Fruit fly (Drosophila melanogaster) whole organism, embryonic: Measurements from ENCODE around the gene CG18473.
A peak's percentile ranks its signal among the peaks of the same experiment; 100 is the strongest.

Source experiments
- Abd-B ChIP-seq: fragments of 200-800 bp; sonication (Bioruptor generic); optimal IDR thresholded peaks from 2 replicates; lab custom pipeline; 2018; ENCODE audit warnings: missing biosample characterization, mild to moderate bottlenecking, missing genetic modification characterization, moderate library complexity
- Asciz ChIP-seq: fragments of 200-800 bp; sonication (Bioruptor generic); optimal IDR thresholded peaks from 2 replicates; lab custom pipeline; 2017; ENCODE audit warnings: missing biosample characterization, mild to moderate bottlenecking, missing genetic modification characterization, missing genetic modification reagents
- Atf3 ChIP-seq: fragments of 200-800 bp; sonication (Bioruptor generic); optimal IDR thresholded peaks from 3 replicates; lab custom pipeline; 2016; ENCODE audit warnings: missing biosample characterization, missing genetic modification characterization
- BEAF-32 ChIP-seq: fragments of 200-800 bp; sonication (Bioruptor generic); optimal IDR thresholded peaks from 3 replicates; lab custom pipeline; 2017; ENCODE audit warnings: missing biosample characterization, missing genetic modification characterization, mild to moderate bottlenecking, moderate library complexity, missing genetic modification reagents
- CG10543 ChIP-seq: fragments of 200-800 bp; sonication (Bioruptor generic); optimal IDR thresholded peaks from 3 replicates; lab custom pipeline; 2017; ENCODE audit warnings: missing biosample characterization, mild to moderate bottlenecking, missing genetic modification characterization, moderate library complexity
- CG11085 ChIP-seq: fragments of 200-800 bp; sonication (Bioruptor generic); IDR thresholded peaks from 2 replicates; pipeline ENCODE4 v1.3.6; 2022; ENCODE audit warnings: missing biosample characterization, missing genetic modification characterization
- CG11398 ChIP-seq: fragments of 200-800 bp; sonication (Bioruptor generic); optimal IDR thresholded peaks from 2 replicates; lab custom pipeline; 2016; ENCODE audit warnings: missing biosample characterization, missing genetic modification characterization
- CG11695 ChIP-seq: fragments of 200-800 bp; sonication (Bioruptor generic); IDR thresholded peaks from 3 replicates; pipeline ENCODE4 v1.3.6; 2022; ENCODE audit warnings: missing biosample characterization, missing genetic modification characterization
- CG12942 ChIP-seq: fragments of 200-800 bp; sonication (Bioruptor generic); optimal IDR thresholded peaks from 3 replicates; lab custom pipeline; 2016; ENCODE audit warnings: missing biosample characterization, missing genetic modification characterization
- CG13123 ChIP-seq: fragments of 200-800 bp; sonication (Bioruptor generic); optimal IDR thresholded peaks from 2 replicates; lab custom pipeline; 2016; ENCODE audit warnings: missing biosample characterization, missing genetic modification characterization
- CG13894 ChIP-seq: fragments of 200-800 bp; sonication (Bioruptor generic); optimal IDR thresholded peaks from 3 replicates; lab custom pipeline; 2018; ENCODE audit warnings: missing biosample characterization, mild to moderate bottlenecking, missing genetic modification characterization, moderate library complexity
- CG17612 ChIP-seq: fragments of 200-800 bp; sonication (Bioruptor generic); IDR thresholded peaks from 2 replicates; pipeline ENCODE4 v1.3.6; 2022; ENCODE audit warnings: missing biosample characterization, missing genetic modification characterization
- CG18262 ChIP-seq: fragments of 200-800 bp; optimal IDR thresholded peaks from 3 replicates; lab custom pipeline; 2019; ENCODE audit warnings: missing biosample characterization, mild to moderate bottlenecking, missing genetic modification characterization, moderate library complexity
- CG18764 ChIP-seq: fragments of 200-800 bp; sonication (Bioruptor generic); optimal IDR thresholded peaks from 3 replicates; lab custom pipeline; 2016; ENCODE audit warnings: missing biosample characterization, missing genetic modification characterization
- CG33213 ChIP-seq: fragments of 200-800 bp; sonication (Bioruptor generic); optimal IDR thresholded peaks from 3 replicates; lab custom pipeline; 2016; ENCODE audit warnings: missing biosample characterization, missing genetic modification characterization
- CG4424 ChIP-seq: fragments of 200-800 bp; sonication (Bioruptor generic); optimal IDR thresholded peaks from 3 replicates; lab custom pipeline; 2016; ENCODE audit warnings: missing biosample characterization, missing genetic modification characterization
- CG6765 ChIP-seq: fragments of 200-800 bp; sonication (Bioruptor generic); optimal IDR thresholded peaks from 3 replicates; lab custom pipeline; 2017; ENCODE audit warnings: missing biosample characterization, mild to moderate bottlenecking, missing genetic modification characterization
- CG9727 ChIP-seq: fragments of 200-800 bp; sonication (Bioruptor generic); optimal IDR thresholded peaks from 3 replicates; lab custom pipeline; 2017; ENCODE audit warnings: missing biosample characterization, mild to moderate bottlenecking, missing genetic modification characterization
- Deaf1 ChIP-seq: fragments of 200-800 bp; optimal IDR thresholded peaks from 3 replicates; lab custom pipeline; 2019; ENCODE audit warnings: missing biosample characterization, mild to moderate bottlenecking, missing genetic modification characterization, moderate library complexity
- Doc3 ChIP-seq: fragments of 200-800 bp; sonication (Bioruptor generic); IDR thresholded peaks from 3 replicates; pipeline ENCODE4 v1.3.6; 2022; ENCODE audit warnings: missing biosample characterization, missing genetic modification characterization; ENCODE audit not compliant: partially characterized antibody
- Ets97D ChIP-seq: fragments of 200-800 bp; sonication (Bioruptor generic); optimal IDR thresholded peaks from 3 replicates; lab custom pipeline; 2016; ENCODE audit warnings: missing biosample characterization, missing genetic modification characterization
- Fer1 ChIP-seq: fragments of 200-800 bp; sonication (Bioruptor generic); optimal IDR thresholded peaks from 2 replicates; lab custom pipeline; 2017; ENCODE audit warnings: missing biosample characterization, mild to moderate bottlenecking, missing genetic modification characterization
- Gsc ChIP-seq: fragments of 200-800 bp; sonication (Bioruptor generic); IDR thresholded peaks from 2 replicates; pipeline ENCODE4 v1.3.6; 2022; ENCODE audit warnings: missing biosample characterization, missing genetic modification characterization
- HLH4C ChIP-seq: fragments of 200-800 bp; sonication (Bioruptor generic); IDR thresholded peaks from 3 replicates; pipeline ENCODE4 v1.3.6; 2022; ENCODE audit warnings: missing biosample characterization, missing genetic modification characterization; ENCODE audit not compliant: partially characterized antibody
- HLH54F ChIP-seq: fragments of 200-800 bp; sonication (Bioruptor generic); optimal IDR thresholded peaks from 3 replicates; lab custom pipeline; 2016; ENCODE audit warnings: missing biosample characterization, missing genetic modification characterization
- Hey ChIP-seq: fragments of 200-800 bp; sonication (Bioruptor generic); optimal IDR thresholded peaks from 3 replicates; lab custom pipeline; 2018; ENCODE audit warnings: missing biosample characterization, mild to moderate bottlenecking, missing genetic modification characterization
- Mes4 ChIP-seq: fragments of 200-800 bp; sonication (Bioruptor generic); optimal IDR thresholded peaks from 2 replicates; lab custom pipeline; 2016; ENCODE audit warnings: missing biosample characterization, missing genetic modification characterization
- Optix ChIP-seq: fragments of 200-800 bp; sonication (Bioruptor generic); IDR thresholded peaks from 3 replicates; pipeline ENCODE4 v1.3.6; 2022; ENCODE audit warnings: missing biosample characterization, missing genetic modification characterization
- Six4 ChIP-seq: fragments of 200-800 bp; sonication (Bioruptor generic); optimal IDR thresholded peaks from 2 replicates; lab custom pipeline; 2016; ENCODE audit warnings: missing biosample characterization, missing genetic modification characterization
- Sox102F ChIP-seq: fragments of 200-800 bp; sonication (Bioruptor generic); optimal IDR thresholded peaks from 2 replicates; lab custom pipeline; 2018; ENCODE audit warnings: missing biosample characterization, mild to moderate bottlenecking, missing genetic modification characterization, moderate library complexity
- abd-A ChIP-seq: fragments of 200-800 bp; sonication (Bioruptor generic); optimal IDR thresholded peaks from 3 replicates; lab custom pipeline; 2019; ENCODE audit warnings: missing biosample characterization, mild to moderate bottlenecking, missing genetic modification characterization, moderate library complexity
- al ChIP-seq: fragments of 200-800 bp; sonication (Bioruptor generic); IDR thresholded peaks from 2 replicates; pipeline ENCODE4 v1.3.6; 2022; ENCODE audit warnings: missing biosample characterization, missing genetic modification characterization
- ato ChIP-seq: fragments of 200-800 bp; sonication (Bioruptor generic); IDR thresholded peaks from 2 replicates; pipeline ENCODE4 v1.3.6; 2022; ENCODE audit warnings: missing biosample characterization, missing genetic modification characterization; ENCODE audit not compliant: partially characterized antibody
- bbx ChIP-seq: fragments of 200-800 bp; sonication (Bioruptor generic); IDR thresholded peaks from 2 replicates; pipeline ENCODE4 v1.3.6; 2022; ENCODE audit warnings: missing biosample characterization, missing genetic modification characterization; ENCODE audit not compliant: partially characterized antibody
- ci ChIP-seq: fragments of 200-800 bp; sonication (Bioruptor generic); IDR thresholded peaks from 3 replicates; pipeline ENCODE4 v1.3.6; 2022; ENCODE audit warnings: missing biosample characterization, missing genetic modification characterization
- fd96Cb ChIP-seq: fragments of 200-800 bp; sonication (Bioruptor generic); optimal IDR thresholded peaks from 2 replicates; lab custom pipeline; 2018; ENCODE audit warnings: missing biosample characterization, mild to moderate bottlenecking, missing genetic modification characterization, moderate library complexity
- gsb-n ChIP-seq: fragments of 200-800 bp; sonication (Bioruptor generic); optimal IDR thresholded peaks from 3 replicates; lab custom pipeline; 2018; ENCODE audit warnings: missing biosample characterization, mild to moderate bottlenecking, missing genetic modification characterization
- ham ChIP-seq: fragments of 200-800 bp; sonication (Bioruptor generic); IDR thresholded peaks from 2 replicates; pipeline ENCODE4 v1.3.6; 2022; ENCODE audit warnings: missing biosample characterization, missing genetic modification characterization
- hth ChIP-seq: fragments of >200 bp; optimal IDR thresholded peaks from 2 replicates; lab custom pipeline; 2017; ENCODE audit warnings: inconsistent platforms
- lov ChIP-seq, 2 experiments: fragments of 200-800 bp in 1 of 2; fragments of >200 bp in 1 of 2; sonication (Bioruptor generic) in 1 of 2; IDR thresholded peaks in 1 of 2; optimal IDR thresholded peaks in 1 of 2; 2 replicates in 1 of 2; 3 replicates in 1 of 2; pipeline versions ENCODE4 v1.3.6 to Lab custom; 2017 to 2022; ENCODE audit warnings: missing biosample characterization in 1 of 2, missing genetic modification characterization in 1 of 2
- luna ChIP-seq: fragments of 200-800 bp; sonication (Bioruptor generic); optimal IDR thresholded peaks from 2 replicates; lab custom pipeline; 2016; ENCODE audit warnings: missing biosample characterization, missing genetic modification characterization
- mirr ChIP-seq: fragments of 200-800 bp; sonication (Bioruptor generic); optimal IDR thresholded peaks from 3 replicates; lab custom pipeline; 2018; ENCODE audit warnings: missing biosample characterization, mild to moderate bottlenecking, missing genetic modification characterization
- mld ChIP-seq: fragments of 200-800 bp; sonication (Bioruptor generic); IDR thresholded peaks from 3 replicates; pipeline ENCODE4 v1.3.6; 2022; ENCODE audit warnings: missing biosample characterization, missing genetic modification characterization; ENCODE audit not compliant: partially characterized antibody
- ranshi ChIP-seq: fragments of 200-800 bp; sonication (Bioruptor generic); IDR thresholded peaks from 2 replicates; pipeline ENCODE4 v1.3.6; 2022; ENCODE audit warnings: missing biosample characterization, missing genetic modification characterization
- rib ChIP-seq: fragments of 200-800 bp; sonication (Bioruptor generic); IDR thresholded peaks from 2 replicates; pipeline ENCODE4 v1.3.6; 2022; ENCODE audit warnings: missing biosample characterization, missing genetic modification characterization
- run ChIP-seq: fragments of 200-800 bp; sonication (Bioruptor generic); optimal IDR thresholded peaks from 3 replicates; lab custom pipeline; 2018; ENCODE audit warnings: missing biosample characterization, mild to moderate bottlenecking, missing genetic modification characterization
- sim ChIP-seq: fragments of 200-800 bp; sonication (Bioruptor generic); IDR thresholded peaks from 2 replicates; pipeline ENCODE4 v1.3.6; 2022; ENCODE audit warnings: missing biosample characterization, missing genetic modification characterization
- tio ChIP-seq: fragments of 200-800 bp; sonication (Bioruptor generic); optimal IDR thresholded peaks from 2 replicates; lab custom pipeline; 2017; ENCODE audit warnings: missing biosample characterization, missing genetic modification characterization, inconsistent platforms
- yki ChIP-seq: fragments of >200 bp; optimal IDR thresholded peaks from 3 replicates; lab custom pipeline; 2018
- zfh1 ChIP-seq: fragments of 200-800 bp; sonication (Bioruptor generic); IDR thresholded peaks from 3 replicates; pipeline ENCODE4 v1.3.6; 2022; ENCODE audit warnings: missing biosample characterization, missing genetic modification characterization

CG18473 gene

dm6 chr3R:9401127-9401603 lies 38.1 kb downstream of the CG18473 start, which contains the start of the genes RpL34b and CG8132 (continued):
- TF ChIP-seq CG33213, result peak; percentile 97
- TF ChIP-seq ci (GFP tag; lab: Robert Waterston, UW), result peak; percentile 97
- TF ChIP-seq CG11695, result peak; percentile 94
- TF ChIP-seq tio, result no peak
- peak; percentile 91 for TF ChIP-seq CG11398 (GFP tag; lab: Kevin White, UChicago)
- peak; percentile 99 for TF ChIP-seq CG10543
- no peak for TF ChIP-seq yki (lab: Kevin White, UChicago)
- TF ChIP-seq CG13123 (GFP tag; lab: Kevin White, UChicago), result peak; percentile 100
- TF ChIP-seq ham (GFP tag; lab: Robert Waterston, UW), result peak; percentile 94
- peak; percentile 94 for TF ChIP-seq CG18262 (tag; lab: Kevin White, UChicago)
- TF ChIP-seq CG12942, result peak; percentile 97
- TF ChIP-seq Sox102F, result peak; percentile 94
- TF ChIP-seq abd-A (tag; lab: Kevin White, UChicago), result no peak
- TF ChIP-seq Hey (tag; lab: Kevin White, UChicago), result peak; percentile 95
- TF ChIP-seq CG13894 (tag; lab: Kevin White, UChicago), result peak; percentile 97
- peak; percentile 16; the same call in 1 of the 2 replicates for TF ChIP-seq ato (GFP tag; lab: Robert Waterston, UW)
- TF ChIP-seq sim, result peak; percentile 85
- no peak for TF ChIP-seq mld (GFP tag; lab: Robert Waterston, UW)
- peak; percentile 79 for TF ChIP-seq Gsc
- no peak for TF ChIP-seq hth (lab: Kevin White, UChicago)
- no peak for TF ChIP-seq Doc3 (GFP tag; lab: Robert Waterston, UW)
- no peak for TF ChIP-seq lov (optimal IDR thresholded peaks at IDR 0.05; lab: Kevin White, UChicago)
- peak; percentile 94 for TF ChIP-seq lov (GFP tag; IDR thresholded peaks at IDR 0.05; lab: Robert Waterston, UW)
- TF ChIP-seq Deaf1, result peak; percentile 75
- TF ChIP-seq CG9727 (GFP tag; lab: Kevin White, UChicago), result peak; percentile 96
- TF ChIP-seq fd96Cb (tag; lab: Kevin White, UChicago), result peak; percentile 90
- peak; percentile 94 for TF ChIP-seq Mes4 (GFP tag; lab: Kevin White, UChicago)
- peak; percentile 58; the same call in 1 of the 2 replicates for TF ChIP-seq bbx (GFP tag; lab: Robert Waterston, UW)
- peak; percentile 95 for TF ChIP-seq CG4424
- TF ChIP-seq zfh1, result peak; percentile 97
- TF ChIP-seq al (GFP tag; lab: Robert Waterston, UW), result peak; percentile 93
- peak; percentile 19; the same call in 1 of the 3 replicates for TF ChIP-seq HLH4C (GFP tag; lab: Robert Waterston, UW)
- TF ChIP-seq Asciz (GFP tag; lab: Kevin White, UChicago), result peak; percentile 83
- TF ChIP-seq gsb-n (tag; lab: Kevin White, UChicago), result peak; percentile 94
- TF ChIP-seq Ets97D (GFP tag; lab: Kevin White, UChicago), result peak; percentile 99
- peak; percentile 94 for TF ChIP-seq luna (GFP tag; lab: Kevin White, UChicago)
- peak; percentile 70 for TF ChIP-seq BEAF-32
- TF ChIP-seq CG11085 (GFP tag; lab: Robert Waterston, UW), result peak; percentile 97
- TF ChIP-seq ranshi, result peak; percentile 93
- peak; percentile 97 for TF ChIP-seq HLH54F (GFP tag; lab: Kevin White, UChicago)
- TF ChIP-seq rib, result peak; percentile 96
- peak; percentile 94 for TF ChIP-seq Abd-B (GFP tag; lab: Kevin White, UChicago)
- peak; percentile 91 for TF ChIP-seq CG17612 (GFP tag; lab: Robert Waterston, UW)
- TF ChIP-seq CG18764 (GFP tag; lab: Kevin White, UChicago), result peak; percentile 94
- TF ChIP-seq Six4, result peak; percentile 86
- peak; percentile 98 for TF ChIP-seq mirr
- TF ChIP-seq Fer1 (GFP tag; lab: Kevin White, UChicago), result peak; percentile 96
- peak; percentile 95 for TF ChIP-seq run (tag; lab: Kevin White, UChicago)
- TF ChIP-seq CG6765 (GFP tag; lab: Kevin White, UChicago), result peak; percentile 94
- TF ChIP-seq Atf3 (GFP tag; lab: Kevin White, UChicago), result peak; percentile 95
- peak; percentile 86 for TF ChIP-seq Optix (GFP tag; lab: Robert Waterston, UW)
